Fruit fly (Drosophila melanogaster) Kc167 (cell line): Measurements from ENCODE around the gene CG13116.

Source experiments
- Sin3A ChIP-seq: fragments of >200 bp; optimal IDR thresholded peaks from 2 replicates; lab custom pipeline; 2018; ENCODE audit warnings: missing external identifiers
- h ChIP-seq: fragments of >200 bp; optimal IDR thresholded peaks from 3 replicates; lab custom pipeline; 2018; ENCODE audit warnings: missing external identifiers
- insv ChIP-seq: fragments of >200 bp; optimal IDR thresholded peaks from 3 replicates; lab custom pipeline; 2018; ENCODE audit warnings: missing external identifiers

dm6 chr2L:9757990-9758814, 28.5 kb downstream of the CG13116 start, which contains the start of gene zf30C:
- TF ChIP-seq insv (lab: Kevin White, UChicago) (no peak), Sin3A (lab: Kevin White, UChicago) (no peak), h (lab: Kevin White, UChicago) (no peak)
